Fruit fly (Drosophila melanogaster): ENCODE measurements around the gene mmm.

dm6 chr3L:7634743-7635469, 51.7 kb downstream of the mmm start:
- no peak for TF ChIP-seq cnc (optimal IDR thresholded peaks at IDR 0.05)
- TF ChIP-seq Hr96 (GFP tag; optimal IDR thresholded peaks at IDR 0.05): no peak
- TF ChIP-seq ovo (GFP tag; optimal IDR thresholded peaks at IDR 0.05): no peak
- TF ChIP-seq CG7101 (tag; optimal IDR thresholded peaks at IDR 0.05): no peak
- no peak for TF ChIP-seq CG11617 (GFP tag; optimal IDR thresholded peaks at IDR 0.05)
- no peak for TF ChIP-seq pad (GFP tag; optimal IDR thresholded peaks at IDR 0.05)
- no peak for TF ChIP-seq bab1 (GFP tag; optimal IDR thresholded peaks at IDR 0.05)
- TF ChIP-seq CG33017 (tag; optimal IDR thresholded peaks at IDR 0.05): no peak
- no peak for TF ChIP-seq Mnt (GFP tag; optimal IDR thresholded peaks at IDR 0.05)
- no peak for TF ChIP-seq kay (GFP tag; ENCODE audit: borderline replicate concordance)
- no peak for TF ChIP-seq Crg-1 (GFP tag; optimal IDR thresholded peaks at IDR 0.05)

Data from whole organism, adult.